Fruit fly (Drosophila melanogaster) whole organism, prepupa: ENCODE results near the gene be.

Source experiments
- CG16779 ChIP-seq: fragments of 200-800 bp; sonication (Bioruptor generic); optimal IDR thresholded peaks from 3 replicates; lab custom pipeline; 2017; ENCODE audit warnings: missing biosample characterization, mild to moderate bottlenecking, missing genetic modification characterization
- CG3032 ChIP-seq: fragments of 200-800 bp; optimal IDR thresholded peaks from 2 replicates; lab custom pipeline; 2019; ENCODE audit warnings: missing biosample characterization, mild to moderate bottlenecking, missing genetic modification characterization, moderate library complexity
- CG34406 ChIP-seq: fragments of 200-800 bp; sonication (Bioruptor generic); optimal IDR thresholded peaks from 3 replicates; lab custom pipeline; 2016; ENCODE audit warnings: missing biosample characterization, missing genetic modification characterization
- Gug ChIP-seq: fragments of 200-800 bp; sonication (Bioruptor generic); IDR thresholded peaks from 2 replicates; pipeline ENCODE4 v1.3.6; 2022; ENCODE audit warnings: missing biosample characterization, missing genetic modification characterization
- Hr39 ChIP-seq: fragments of 200-800 bp; sonication (Bioruptor generic); optimal IDR thresholded peaks from 2 replicates; lab custom pipeline; 2016; ENCODE audit warnings: missing biosample characterization, missing genetic modification characterization
- Smox ChIP-seq: fragments of 200-800 bp; sonication (Bioruptor generic); optimal IDR thresholded peaks from 3 replicates; lab custom pipeline; 2016; ENCODE audit warnings: missing biosample characterization, missing genetic modification characterization
- acj6 ChIP-seq: fragments of 200-800 bp; sonication (Bioruptor generic); optimal IDR thresholded peaks from 3 replicates; lab custom pipeline; 2016; ENCODE audit warnings: missing biosample characterization, missing genetic modification characterization
- pdm3 ChIP-seq: fragments of 200-800 bp; sonication (Bioruptor generic); optimal IDR thresholded peaks from 3 replicates; lab custom pipeline; 2016; ENCODE audit warnings: missing biosample characterization, missing genetic modification characterization

- TF ChIP-seq CG3032 (tag; lab: Kevin White, UChicago) (no peak), Hr39 (no peak), acj6 (GFP tag; lab: Kevin White, UChicago) (no peak), Gug (GFP tag; lab: Robert Waterston, UW) (no peak), CG34406 (GFP tag; lab: Kevin White, UChicago) (no peak), Smox (GFP tag; lab: Kevin White, UChicago) (no peak), pdm3 (no peak), CG16779 (no peak)
Measured at dm6 chrX:15028152-15028551, 3.9 kb downstream of the be start.
